Worm (Caenorhabditis elegans): ENCODE measurements around the gene hsp-25.

- TF ChIP-seq med-1 (GFP tag; optimal IDR thresholded peaks at IDR 0.05; ENCODE audit: insufficient read depth) (no peak), flt-1 (GFP tag; IDR thresholded peaks at IDR 0.05) (no peak), ztf-29 (GFP tag; IDR thresholded peaks at IDR 0.05) (no peak), klf-2 (GFP tag; conservative IDR thresholded peaks at IDR 0.05) (no peak), ref-1 (GFP tag; conservative IDR thresholded peaks at IDR 0.05) (no peak), tab-1 (GFP tag; IDR thresholded peaks at IDR 0.05) (no peak), ztf-23 (GFP tag; IDR thresholded peaks at IDR 0.05) (no peak)
These were observed 3.8 kb upstream of the hsp-25 start for ce11 chrX:6043283-6043682.

Measured in whole organism, midembryonic.